Fruit fly (Drosophila melanogaster): ENCODE data around the gene CG1440.

The CG1440 gene

dm6 chrX:8412197-8413160, 24.4 kb upstream of the CG1440 start:
- peak; percentile 23 for TF ChIP-seq EcR (GFP tag; optimal IDR thresholded peaks at IDR 0.05)
- TF ChIP-seq CG4496 (GFP tag; IDR thresholded peaks at IDR 0.05), result 0 out of 3 replicates have a peak, but pooled peaks have one; percentile 17
- TF ChIP-seq CG13204 (GFP tag; optimal IDR thresholded peaks at IDR 0.05), result no peak
- no peak for TF ChIP-seq CG8301 (tag; optimal IDR thresholded peaks at IDR 0.05)
- TF ChIP-seq CG15710 (tag; optimal IDR thresholded peaks at IDR 0.05), result no peak
- no peak for TF ChIP-seq CG17806 (tag; optimal IDR thresholded peaks at IDR 0.05)
- no peak for TF ChIP-seq CG9948 (tag; optimal IDR thresholded peaks at IDR 0.05)
- 0 out of 3 replicates have a peak, but pooled peaks have one; percentile 13 for TF ChIP-seq fd96Ca (GFP tag; IDR thresholded peaks at IDR 0.05)
- no peak for TF ChIP-seq CG32121 (GFP tag; IDR thresholded peaks at IDR 0.05)
- no peak for TF ChIP-seq CG14655 (GFP tag; optimal IDR thresholded peaks at IDR 0.05)
- peak; percentile 26; the same call in 1 of the 2 replicates for TF ChIP-seq Ets98B (GFP tag; IDR thresholded peaks at IDR 0.05)
- TF ChIP-seq Snoo (tag; optimal IDR thresholded peaks at IDR 0.05), result no peak

DNA sequence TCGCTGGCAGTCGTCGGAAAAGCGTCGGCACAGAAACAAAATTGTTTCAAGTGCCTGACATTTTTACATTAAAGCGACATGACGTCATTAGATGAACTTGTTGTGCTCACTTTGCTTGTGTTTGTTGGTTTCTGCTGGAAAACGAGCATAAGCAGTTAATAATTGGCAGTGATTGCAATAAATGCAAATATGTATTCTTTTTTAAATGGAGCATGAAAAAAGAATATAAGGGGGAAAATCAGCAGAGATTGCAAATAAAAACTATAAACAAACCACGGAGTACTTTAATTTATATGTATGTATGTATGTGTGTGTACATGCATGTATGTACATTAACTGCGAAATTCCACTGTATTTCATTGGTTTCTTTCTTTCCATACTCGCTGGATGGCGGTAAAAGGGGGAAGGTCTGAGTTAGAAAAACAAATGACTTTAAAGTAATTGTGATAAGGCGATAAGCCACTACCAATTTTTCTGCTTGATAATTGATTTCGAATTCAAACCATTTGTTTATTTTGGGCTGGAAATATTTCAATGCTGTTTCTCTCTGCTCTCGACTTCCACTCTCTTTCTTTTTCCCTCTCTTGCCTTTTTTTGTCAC, 23.2 kb upstream of the CG1440 start:
- no peak for TF ChIP-seq Pif1A (GFP tag; optimal IDR thresholded peaks at IDR 0.05)
- TF ChIP-seq CG13204 (GFP tag; optimal IDR thresholded peaks at IDR 0.05), result no peak
- no peak for TF ChIP-seq CG14655 (GFP tag; optimal IDR thresholded peaks at IDR 0.05)

DNA sequence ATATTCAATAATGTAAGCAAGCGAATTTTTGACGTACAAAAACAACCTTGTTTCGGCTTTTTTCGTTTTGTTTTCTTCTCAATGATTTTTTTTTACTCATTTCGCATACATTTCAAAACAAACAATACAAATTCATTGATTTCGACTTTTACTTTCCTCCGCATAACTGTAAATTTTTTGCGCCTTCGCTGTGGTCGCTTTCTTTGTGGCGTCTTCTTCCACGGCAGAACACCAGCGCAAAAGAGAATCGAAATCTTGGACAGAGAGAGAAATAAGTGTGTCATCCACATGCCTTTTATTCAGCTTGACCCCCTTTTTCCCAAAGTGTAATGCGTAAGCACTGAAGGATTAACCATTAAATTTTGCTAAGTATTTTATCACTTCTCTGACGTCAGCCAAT, 22.5 kb upstream of the CG1440 start:
- TF ChIP-seq EcR (GFP tag; optimal IDR thresholded peaks at IDR 0.05) (no peak), Ets98B (GFP tag; IDR thresholded peaks at IDR 0.05) (no peak), CG32121 (GFP tag; IDR thresholded peaks at IDR 0.05) (no peak), CG15710 (tag; optimal IDR thresholded peaks at IDR 0.05) (no peak), CG10348 (GFP tag; IDR thresholded peaks at IDR 0.05) (no peak), CG8301 (tag; optimal IDR thresholded peaks at IDR 0.05) (no peak), CG17806 (tag; optimal IDR thresholded peaks at IDR 0.05) (no peak), CG13204 (GFP tag; optimal IDR thresholded peaks at IDR 0.05) (no peak), fd96Ca (GFP tag; IDR thresholded peaks at IDR 0.05) (no peak), CG34367 (tag; optimal IDR thresholded peaks at IDR 0.05) (no peak), CG4496 (GFP tag; IDR thresholded peaks at IDR 0.05) (no peak), CG12605 (GFP tag; IDR thresholded peaks at IDR 0.05) (no peak), CG14655 (GFP tag; optimal IDR thresholded peaks at IDR 0.05) (no peak)

dm6 chrX:8415605-8416004, 21.3 kb upstream of the CG1440 start:
- TF ChIP-seq CG8159 (tag; optimal IDR thresholded peaks at IDR 0.05) (no peak), CG8301 (tag; optimal IDR thresholded peaks at IDR 0.05) (no peak), CG12605 (GFP tag; IDR thresholded peaks at IDR 0.05) (no peak), CG17806 (tag; optimal IDR thresholded peaks at IDR 0.05) (no peak), gl (tag; optimal IDR thresholded peaks at IDR 0.05) (no peak), CG10348 (GFP tag; IDR thresholded peaks at IDR 0.05) (no peak), rn (GFP tag; IDR thresholded peaks at IDR 0.05) (no peak), CG13204 (GFP tag; optimal IDR thresholded peaks at IDR 0.05) (no peak)

DNA sequence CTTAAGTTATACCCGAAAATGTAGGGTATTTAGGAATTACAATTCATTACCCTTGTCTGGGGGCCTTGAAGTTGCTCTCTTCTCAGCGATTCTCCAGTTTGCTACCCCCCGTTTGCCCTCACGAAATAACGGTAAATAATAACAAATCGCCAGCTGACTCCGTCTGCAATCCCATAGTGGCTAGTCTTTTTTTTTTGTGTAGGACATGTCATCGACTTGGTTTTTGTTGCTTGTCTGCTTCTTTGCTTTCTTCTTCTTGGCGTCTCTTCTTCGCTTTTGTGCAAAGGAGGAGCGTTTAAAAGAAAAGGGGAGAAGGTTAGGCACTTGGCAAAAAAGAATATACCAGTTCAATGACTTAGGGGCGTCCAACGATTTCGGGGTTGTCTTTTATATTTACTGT, 20.6 kb upstream of the CG1440 start:
- no peak for TF ChIP-seq CG8159 (tag; optimal IDR thresholded peaks at IDR 0.05)
- TF ChIP-seq CG12605 (GFP tag; IDR thresholded peaks at IDR 0.05), result no peak
- TF ChIP-seq CG13204 (GFP tag; optimal IDR thresholded peaks at IDR 0.05), result no peak
- TF ChIP-seq EcR (GFP tag; optimal IDR thresholded peaks at IDR 0.05), result peak; percentile 76
- no peak for TF ChIP-seq CG34367 (tag; optimal IDR thresholded peaks at IDR 0.05)
- no peak for TF ChIP-seq CG4496 (GFP tag; IDR thresholded peaks at IDR 0.05)

- TF ChIP-seq Pif1B (GFP tag; optimal IDR thresholded peaks at IDR 0.05) (no peak), gl (tag; optimal IDR thresholded peaks at IDR 0.05) (no peak), EcR (GFP tag; optimal IDR thresholded peaks at IDR 0.05) (no peak), Pif1A (GFP tag; optimal IDR thresholded peaks at IDR 0.05) (no peak), CG14655 (GFP tag; optimal IDR thresholded peaks at IDR 0.05) (peak; percentile 12), rn (GFP tag; IDR thresholded peaks at IDR 0.05) (no peak), CG4496 (GFP tag; IDR thresholded peaks at IDR 0.05) (no peak; the same call in 2 of the 3 replicates), fd96Ca (GFP tag; IDR thresholded peaks at IDR 0.05) (0 out of 3 replicates have a peak, but pooled peaks have one; percentile 26), CG17806 (tag; optimal IDR thresholded peaks at IDR 0.05) (no peak), CG9948 (tag; optimal IDR thresholded peaks at IDR 0.05) (no peak)
Observed at dm6 chrX:8416956-8417355, 19.9 kb upstream of the CG1440 start.

DNA sequence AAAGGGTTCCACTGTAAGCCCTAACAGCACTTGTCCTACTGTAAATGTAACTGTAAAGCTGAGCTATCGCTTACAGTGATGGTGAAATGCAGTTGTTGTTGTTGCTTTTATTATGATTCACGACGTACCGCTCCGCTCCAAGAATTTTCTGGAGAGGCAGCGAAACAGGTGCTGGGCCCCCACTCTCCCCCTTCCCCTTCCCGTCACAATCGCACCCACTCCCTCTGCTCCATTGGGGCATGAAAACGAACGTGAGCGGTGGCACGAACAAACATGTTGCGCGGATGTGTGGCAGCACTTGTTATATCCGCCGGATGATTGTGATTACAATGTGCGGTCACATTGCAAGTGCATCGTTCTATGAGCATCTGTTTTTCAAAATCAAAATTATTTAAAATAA, 17.3 kb upstream of the CG1440 start:
- TF ChIP-seq D1 (tag; optimal IDR thresholded peaks at IDR 0.05), result no peak
- peak; percentile 67 for TF ChIP-seq CG13204 (GFP tag; optimal IDR thresholded peaks at IDR 0.05)

Data from whole organism, pupa.